Worm (Caenorhabditis elegans) whole organism, L1 larva: Measurements from ENCODE around the gene tbc-3.

Source experiments
- C16A3.4 ChIP-seq: fragments of 150-350 bp; optimal IDR thresholded peaks from 2 replicates; lab custom pipeline; 2014; ENCODE audit warnings: missing biosample characterization, missing genetic modification characterization
- aha-1 ChIP-seq: fragments of 150-350 bp; optimal IDR thresholded peaks from 2 replicates; lab custom pipeline; 2014; ENCODE audit warnings: missing biosample characterization, missing genetic modification characterization
- alr-1 ChIP-seq: fragments of 200-800 bp; sonication (Bioruptor generic); optimal IDR thresholded peaks from 2 replicates; lab custom pipeline; 2018; ENCODE audit warnings: borderline replicate concordance, mild to moderate bottlenecking, missing genetic modification characterization, missing compliant biosample characterization
- ama-1 ChIP-seq: fragments of 150-350 bp; optimal IDR thresholded peaks from 2 replicates; lab custom pipeline; 2014
- ceh-63 ChIP-seq: fragments of 200-800 bp; sonication (Bioruptor generic); optimal IDR thresholded peaks from 2 replicates; lab custom pipeline; 2018; ENCODE audit warnings: mild to moderate bottlenecking, missing genetic modification characterization, missing compliant biosample characterization
- ces-1 ChIP-seq: fragments of 150-350 bp; optimal IDR thresholded peaks from 2 replicates; lab custom pipeline; 2014; ENCODE audit warnings: missing biosample characterization, missing genetic modification reagents, missing genetic modification characterization
- dpl-1 ChIP-seq, 3 experiments: fragments of 150-350 bp in 2 of 3; sonication (generic microtip) in 1 of 3; optimal IDR thresholded peaks; 2 replicates each; lab custom pipeline; 2014 to 2017; ENCODE audit warnings: missing biosample characterization in 3 of 3, missing genetic modification characterization in 3 of 3, missing genetic modification reagents in 3 of 3
- dsc-1 ChIP-seq: sonication (generic microtip); optimal IDR thresholded peaks from 2 replicates; lab custom pipeline; 2016; ENCODE audit warnings: mild to moderate bottlenecking, missing genetic modification characterization, missing compliant biosample characterization
- efl-1 ChIP-seq, 4 experiments: fragments of 150-350 bp; optimal IDR thresholded peaks in 3 of 4; peaks in 1 of 4; 1 replicate in 1 of 4; 2 replicates in 3 of 4; lab custom pipeline; 2014; ENCODE audit warnings: missing biosample characterization in 2 of 4, missing genetic modification characterization in 2 of 4, missing genetic modification reagents in 2 of 4
- efl-3 ChIP-seq: fragments of 200-800 bp; sonication (Bioruptor generic); optimal IDR thresholded peaks from 2 replicates; lab custom pipeline; 2018; ENCODE audit warnings: mild to moderate bottlenecking, missing genetic modification characterization, missing compliant biosample characterization
- egl-13 ChIP-seq: sonication (generic microtip); optimal IDR thresholded peaks from 2 replicates; lab custom pipeline; 2016; ENCODE audit warnings: missing genotype, missing genetic modification reagents, missing genetic modification characterization, missing compliant biosample characterization
- ets-5 ChIP-seq: fragments of 200-800 bp; sonication (Bioruptor generic); IDR thresholded peaks from 2 replicates; pipeline ENCODE4 v1.3.6; 2022; ENCODE audit warnings: missing genetic modification characterization, missing compliant biosample characterization
- fkh-4 ChIP-seq: sonication (generic microtip); optimal IDR thresholded peaks from 2 replicates; lab custom pipeline; 2016; ENCODE audit warnings: missing compliant biosample characterization, missing genetic modification characterization, borderline replicate concordance
- fkh-8 ChIP-seq: sonication (generic microtip); optimal IDR thresholded peaks from 2 replicates; lab custom pipeline; 2016; ENCODE audit warnings: mild to moderate bottlenecking, missing genetic modification characterization, missing compliant biosample characterization
- grh-1 ChIP-seq: fragments of 200-800 bp; sonication (Bioruptor generic); IDR thresholded peaks from 2 replicates; pipeline ENCODE4 v1.3.6; 2022; ENCODE audit warnings: missing genetic modification reagents, missing genetic modification characterization, missing compliant biosample characterization
- hpl-2 ChIP-seq: fragments of 150-350 bp; optimal IDR thresholded peaks from 2 replicates; lab custom pipeline; 2014; ENCODE audit warnings: missing biosample characterization, missing genetic modification reagents, missing genetic modification characterization
- irx-1 ChIP-seq: sonication (generic microtip); optimal IDR thresholded peaks from 2 replicates; lab custom pipeline; 2016; ENCODE audit warnings: missing genetic modification characterization, missing compliant biosample characterization
- isw-1 ChIP-seq: fragments of 200-800 bp; sonication (Bioruptor generic); IDR thresholded peaks from 2 replicates; pipeline ENCODE4 v1.3.6; 2022; ENCODE audit warnings: missing genetic modification characterization, missing compliant biosample characterization
- lin-14 ChIP-seq: fragments of 200-800 bp; sonication (Bioruptor generic); optimal IDR thresholded peaks from 2 replicates; lab custom pipeline; 2018; ENCODE audit warnings: mild to moderate bottlenecking, missing genetic modification characterization, moderate library complexity, missing compliant biosample characterization
- lin-15B ChIP-seq: fragments of 150-350 bp; sonication (generic microtip); optimal IDR thresholded peaks from 3 replicates; lab custom pipeline; 2014; ENCODE audit warnings: missing biosample characterization, missing genetic modification characterization
- lir-3 ChIP-seq: sonication (generic microtip); optimal IDR thresholded peaks from 2 replicates; lab custom pipeline; 2016; ENCODE audit warnings: mild to moderate bottlenecking, missing genetic modification characterization, moderate library complexity, missing compliant biosample characterization; ENCODE audit not compliant: poor library complexity
- lsy-2 ChIP-seq, 2 experiments: fragments of 150-350 bp; optimal IDR thresholded peaks; 2 replicates each; lab custom pipeline; 2014; ENCODE audit warnings: missing biosample characterization in 2 of 2, missing genetic modification characterization in 2 of 2
- mab-9 ChIP-seq: fragments of 200-800 bp; sonication (Bioruptor generic); IDR thresholded peaks from 2 replicates; pipeline ENCODE4 v1.3.6; 2022; ENCODE audit warnings: missing genetic modification reagents, missing genetic modification characterization, missing compliant biosample characterization
- mdl-1 ChIP-seq, 2 experiments: fragments of 150-350 bp; optimal IDR thresholded peaks; 2 replicates each; lab custom pipeline; 2014 to 2017; ENCODE audit warnings: missing biosample characterization in 2 of 2, missing genetic modification characterization in 2 of 2, inconsistent platforms in 1 of 2
- nhr-12 ChIP-seq: sonication (generic microtip); optimal IDR thresholded peaks from 2 replicates; lab custom pipeline; 2017; ENCODE audit warnings: missing biosample characterization, missing genetic modification characterization
- nhr-19 ChIP-seq: fragments of 200-800 bp; sonication (Bioruptor generic); conservative IDR thresholded peaks from 2 replicates; pipeline ENCODE4 v1.3.6; 2022; ENCODE audit warnings: missing genetic modification characterization, missing compliant biosample characterization
- nhr-20 ChIP-seq: sonication (generic microtip); optimal IDR thresholded peaks from 2 replicates; lab custom pipeline; 2016; ENCODE audit warnings: mild to moderate bottlenecking, missing genetic modification characterization, missing compliant biosample characterization
- nhr-28 ChIP-seq: fragments of 150-350 bp; optimal IDR thresholded peaks from 2 replicates; lab custom pipeline; 2014; ENCODE audit warnings: missing biosample characterization, missing genetic modification characterization
- nhr-84 ChIP-seq: sonication (generic microtip); optimal IDR thresholded peaks from 2 replicates; lab custom pipeline; 2017; ENCODE audit warnings: missing biosample characterization, missing genetic modification characterization
- pag-3 ChIP-seq: sonication (generic microtip); optimal IDR thresholded peaks from 2 replicates; lab custom pipeline; 2017; ENCODE audit warnings: missing genetic modification characterization, mild to moderate bottlenecking, missing compliant biosample characterization, antibody characterized with exemption, borderline replicate concordance; ENCODE audit not compliant: insufficient read depth
- pax-3 ChIP-seq: fragments of 200-800 bp; sonication (Bioruptor generic); optimal IDR thresholded peaks from 2 replicates; lab custom pipeline; 2018; ENCODE audit warnings: mild to moderate bottlenecking, missing genetic modification characterization, moderate library complexity, missing compliant biosample characterization
- rnt-1 ChIP-seq: sonication (generic microtip); optimal IDR thresholded peaks from 2 replicates; lab custom pipeline; 2016; ENCODE audit warnings: mild to moderate bottlenecking, missing genetic modification characterization, moderate library complexity, missing compliant biosample characterization
- skn-1 ChIP-seq: fragments of 150-350 bp; optimal IDR thresholded peaks from 2 replicates; lab custom pipeline; 2014; ENCODE audit warnings: missing biosample characterization, missing genetic modification characterization
- snpc-4 ChIP-seq: fragments of 150-350 bp; optimal IDR thresholded peaks from 2 replicates; lab custom pipeline; 2014; ENCODE audit warnings: missing biosample characterization, missing genetic modification characterization
- sox-4 ChIP-seq: sonication (generic microtip); optimal IDR thresholded peaks from 2 replicates; lab custom pipeline; 2016; ENCODE audit warnings: missing genetic modification characterization, missing compliant biosample characterization
- sup-37 ChIP-seq: fragments of 200-800 bp; sonication (Bioruptor generic); optimal IDR thresholded peaks from 2 replicates; lab custom pipeline; 2018; ENCODE audit warnings: mild to moderate bottlenecking, missing genetic modification characterization, missing compliant biosample characterization
- swsn-7 ChIP-seq: sonication (generic microtip); optimal IDR thresholded peaks from 2 replicates; lab custom pipeline; 2016; ENCODE audit warnings: missing genetic modification characterization, missing compliant biosample characterization
- tbx-2 ChIP-seq: sonication (generic microtip); optimal IDR thresholded peaks from 2 replicates; lab custom pipeline; 2016; ENCODE audit warnings: missing genetic modification characterization, missing compliant biosample characterization
- tlp-1 ChIP-seq: fragments of 150-350 bp; optimal IDR thresholded peaks from 2 replicates; lab custom pipeline; 2014; ENCODE audit warnings: missing biosample characterization, missing genetic modification characterization
- unc-130 ChIP-seq: fragments of 150-350 bp; optimal IDR thresholded peaks from 2 replicates; lab custom pipeline; 2017; ENCODE audit warnings: missing biosample characterization, missing genetic modification characterization, inconsistent platforms
- unc-30 ChIP-seq: sonication (generic microtip); optimal IDR thresholded peaks from 2 replicates; lab custom pipeline; 2017; ENCODE audit warnings: missing biosample characterization, missing genetic modification characterization
- unc-86 ChIP-seq: sonication (generic microtip); optimal IDR thresholded peaks from 2 replicates; lab custom pipeline; 2016; ENCODE audit warnings: missing genetic modification characterization, missing compliant biosample characterization
- unc-98 ChIP-seq: fragments of 200-800 bp; sonication (Bioruptor generic); IDR thresholded peaks from 2 replicates; pipeline ENCODE4 v1.3.6; 2022; ENCODE audit warnings: missing genetic modification characterization, missing compliant biosample characterization
- xbp-1 ChIP-seq: sonication (generic microtip); optimal IDR thresholded peaks from 2 replicates; lab custom pipeline; 2016; ENCODE audit warnings: missing genetic modification characterization, missing compliant biosample characterization
- zip-4 ChIP-seq: fragments of 200-800 bp; sonication (Bioruptor generic); optimal IDR thresholded peaks from 2 replicates; lab custom pipeline; 2018; ENCODE audit warnings: mild to moderate bottlenecking, missing genetic modification characterization, moderate library complexity, missing compliant biosample characterization
- ztf-4 ChIP-seq: fragments of 150-350 bp; optimal IDR thresholded peaks from 2 replicates; lab custom pipeline; 2014; ENCODE audit warnings: missing biosample characterization, missing genetic modification characterization

The tbc-3 gene

DNA sequence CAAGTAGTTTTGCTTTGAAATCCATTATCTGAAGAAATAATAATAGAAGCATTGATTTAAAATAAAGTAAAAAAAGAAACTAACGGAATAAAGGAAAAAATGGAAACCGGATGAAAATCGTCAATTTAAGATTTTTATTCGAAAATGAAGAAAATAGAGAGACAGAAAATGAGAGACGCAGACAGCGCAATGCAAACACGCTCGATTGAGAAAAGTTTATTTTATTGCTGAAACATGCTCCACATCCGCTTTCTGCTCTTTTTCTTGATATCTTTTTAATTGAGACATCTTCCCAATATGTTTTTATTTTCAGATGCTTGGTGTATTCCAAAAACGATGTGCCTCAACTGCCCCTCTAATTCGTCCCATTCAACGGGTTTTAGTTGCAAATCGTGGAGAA, 14.6 kb upstream of the tbc-3 start, which contains the start of the genes prp-18 and mccc-1 (continued):
- TF ChIP-seq snpc-4 (tag; lab: Kevin White, UChicago) (no peak), xbp-1 (tag; lab: Kevin White, UChicago) (peak; percentile 48), tbx-2 (tag; lab: Kevin White, UChicago) (no peak), zip-4 (GFP tag; lab: Kevin White, UChicago) (no peak), ets-5 (no peak), nhr-84 (tag; lab: Kevin White, UChicago) (no peak), lir-3 (tag; lab: Kevin White, UChicago) (no peak), ztf-4 (tag; lab: Kevin White, UChicago) (no peak), nhr-12 (tag; lab: Kevin White, UChicago) (no peak), skn-1 (tag; lab: Kevin White, UChicago) (peak; percentile 28), lsy-2 (tag; optimal IDR thresholded peaks at IDR 0.05; lab: Kevin White, UChicago) (peak in 1 of 2 experiments; percentile 57), hpl-2 (GFP tag; lab: Kevin White, UChicago) (no peak), grh-1 (GFP tag; lab: Robert Waterston, UW) (no peak), nhr-19 (peak; percentile 25; the same call in 1 of the 2 replicates), lin-14 (GFP tag; lab: Kevin White, UChicago) (peak; percentile 74), unc-86 (tag; lab: Kevin White, UChicago) (peak; percentile 4), pag-3 (no peak), aha-1 (tag; lab: Kevin White, UChicago) (no peak), mab-9 (GFP tag; lab: Robert Waterston, UW) (no peak), fkh-4 (no peak), pax-3 (tag; lab: Kevin White, UChicago) (no peak), efl-1 (optimal IDR thresholded peaks at IDR 0.05; lab: Kevin White, UChicago) (peak; percentile 67 to 70), efl-1 (GFP tag; optimal IDR thresholded peaks at IDR 0.05 in 1 of 2; lab: Kevin White, UChicago) (peak; percentile 64 to 91), isw-1 (GFP tag; lab: Robert Waterston, UW) (peak; percentile 36), swsn-7 (tag; lab: Kevin White, UChicago) (peak; percentile 33), unc-130 (tag; lab: Kevin White, UChicago) (peak; percentile 9), alr-1 (no peak), sox-4 (tag; lab: Kevin White, UChicago) (no peak), unc-98 (GFP tag; lab: Robert Waterston, UW) (no peak), ceh-63 (GFP tag; lab: Kevin White, UChicago) (no peak), ces-1 (no peak), C16A3.4 (tag; lab: Kevin White, UChicago) (peak; percentile 62), mdl-1 (tag; optimal IDR thresholded peaks at IDR 0.05; lab: Kevin White, UChicago) (peak in 1 of 2 experiments; percentile 16), lin-15B (tag; lab: Kevin White, UChicago) (peak; percentile 56)

DNA sequence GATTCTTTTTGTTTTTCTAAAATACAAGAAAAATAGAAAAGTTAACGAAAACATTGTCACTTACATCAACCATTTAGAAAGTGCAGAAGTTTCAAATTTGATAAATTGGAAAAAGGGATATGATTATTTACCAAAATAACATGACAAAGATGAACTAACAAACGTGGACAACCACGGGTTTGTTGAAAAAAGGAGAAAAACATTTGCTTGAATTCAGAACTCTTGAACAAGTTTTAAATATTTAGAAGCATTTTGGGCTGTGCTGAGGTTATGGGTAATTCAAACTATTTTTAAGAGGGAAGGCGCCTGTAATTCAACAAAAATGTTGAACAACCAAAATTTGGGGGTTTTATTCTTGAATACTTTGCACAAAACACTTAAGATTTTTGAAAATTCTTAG, 9.0 kb upstream of the tbc-3 start, which contains the start of gene ttbk-3:
ttbk-3 (minus strand) TSS at position 101 of the 400 bp plus-strand sequence.
- TF ChIP-seq fkh-8 (tag; lab: Kevin White, UChicago): no peak
- no peak for TF ChIP-seq efl-1 (optimal IDR thresholded peaks at IDR 0.05; lab: Kevin White, UChicago)
- TF ChIP-seq efl-1 (GFP tag; optimal IDR thresholded peaks at IDR 0.05 in 1 of 2; lab: Kevin White, UChicago): peak in 1 of 2 experiments; percentile 43
- TF ChIP-seq ama-1 (lab: Kevin White, UChicago): no peak
- no peak for TF ChIP-seq rnt-1

DNA sequence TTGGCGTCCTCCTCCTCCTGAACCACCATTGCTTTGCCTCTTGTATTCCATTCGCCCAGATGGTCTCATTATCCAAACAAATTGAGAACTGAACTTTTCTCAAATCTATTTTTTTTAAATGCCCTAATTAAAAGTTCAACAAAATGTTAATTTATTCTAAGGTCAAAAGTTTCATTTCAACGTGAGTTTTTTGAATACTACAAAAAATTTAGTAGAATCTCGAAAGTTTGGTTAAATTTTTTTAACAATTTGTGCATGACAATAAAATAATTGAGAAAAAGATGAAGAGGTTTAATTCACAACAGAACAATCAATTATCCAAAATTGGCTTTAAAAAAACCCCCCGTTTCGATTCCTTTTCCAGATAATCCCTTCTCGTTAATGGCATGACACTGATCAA, 6.9 kb upstream of the tbc-3 start, which contains the start of gene F32B6.4:
F32B6.4 (minus strand) TSS at position 101 of the 400 bp plus-strand sequence.
- TF ChIP-seq ama-1 (lab: Kevin White, UChicago) (no peak), dpl-1 (GFP tag; optimal IDR thresholded peaks at IDR 0.05; lab: Kevin White, UChicago) (no peak), sup-37 (GFP tag; lab: Kevin White, UChicago) (no peak), ztf-4 (tag; lab: Kevin White, UChicago) (no peak), nhr-28 (tag; lab: Kevin White, UChicago) (no peak), nhr-20 (tag; lab: Kevin White, UChicago) (no peak), irx-1 (tag; lab: Kevin White, UChicago) (no peak), C16A3.4 (tag; lab: Kevin White, UChicago) (no peak), lsy-2 (tag; optimal IDR thresholded peaks at IDR 0.05; lab: Kevin White, UChicago) (no peak), ces-1 (no peak), alr-1 (no peak), sox-4 (tag; lab: Kevin White, UChicago) (no peak), tlp-1 (tag; lab: Kevin White, UChicago) (no peak), egl-13 (tag; lab: Kevin White, UChicago) (no peak), dsc-1 (tag; lab: Kevin White, UChicago) (no peak), efl-3 (no peak), unc-30 (tag; lab: Kevin White, UChicago) (no peak), lir-3 (tag; lab: Kevin White, UChicago) (no peak), fkh-8 (tag; lab: Kevin White, UChicago) (no peak)
